Fruit fly (Drosophila melanogaster) whole organism, adult: ENCODE data around the gene Tdg.

Source experiments
- CG11617 ChIP-seq: fragments of 200-800 bp; sonication (Bioruptor generic); optimal IDR thresholded peaks from 2 replicates; lab custom pipeline; 2017; ENCODE audit warnings: mild to moderate bottlenecking, missing biosample characterization, missing genetic modification reagents, missing genetic modification characterization
- CG12768 ChIP-seq: fragments of 200-800 bp; sonication (Bioruptor generic); optimal IDR thresholded peaks from 2 replicates; lab custom pipeline; 2017; ENCODE audit warnings: missing biosample characterization, missing genetic modification characterization, mild to moderate bottlenecking, moderate library complexity, missing genetic modification reagents
- CG14711 ChIP-seq: fragments of 200-800 bp; sonication (Bioruptor generic); optimal IDR thresholded peaks from 2 replicates; lab custom pipeline; 2018; ENCODE audit warnings: missing biosample characterization, mild to moderate bottlenecking, missing genetic modification characterization, moderate library complexity
- CG1620 ChIP-seq: fragments of 200-800 bp; sonication (Bioruptor generic); optimal IDR thresholded peaks from 2 replicates; lab custom pipeline; 2016; ENCODE audit warnings: missing biosample characterization, missing genetic modification characterization
- CG33017 ChIP-seq: fragments of 200-800 bp; sonication (Bioruptor generic); optimal IDR thresholded peaks from 2 replicates; lab custom pipeline; 2018; ENCODE audit warnings: missing biosample characterization, mild to moderate bottlenecking, missing genetic modification characterization, moderate library complexity
- CG5204 ChIP-seq: fragments of 200-800 bp; sonication (Bioruptor generic); optimal IDR thresholded peaks from 2 replicates; lab custom pipeline; 2016; ENCODE audit warnings: missing biosample characterization, missing genetic modification characterization
- CG7045 ChIP-seq: fragments of 200-800 bp; sonication (Bioruptor generic); optimal IDR thresholded peaks from 2 replicates; lab custom pipeline; 2017; ENCODE audit warnings: missing biosample characterization, mild to moderate bottlenecking, missing genetic modification characterization
- CG7101 ChIP-seq: fragments of 200-800 bp; sonication (Bioruptor generic); optimal IDR thresholded peaks from 2 replicates; lab custom pipeline; 2018; ENCODE audit warnings: missing biosample characterization, mild to moderate bottlenecking, missing genetic modification characterization, moderate library complexity
- Clk ChIP-seq: fragments of 200-800 bp; sonication (Bioruptor generic); optimal IDR thresholded peaks from 2 replicates; lab custom pipeline; 2017; ENCODE audit warnings: missing biosample characterization, missing genetic modification characterization
- Crg-1 ChIP-seq: fragments of 200-800 bp; sonication (Bioruptor generic); optimal IDR thresholded peaks from 2 replicates; lab custom pipeline; 2016; ENCODE audit warnings: missing biosample characterization, missing genetic modification characterization
- Hr96 ChIP-seq: fragments of 200-800 bp; sonication (Bioruptor generic); optimal IDR thresholded peaks from 2 replicates; lab custom pipeline; 2016; ENCODE audit warnings: missing biosample characterization, missing genetic modification characterization
- Mnt ChIP-seq: fragments of 200-800 bp; sonication (Bioruptor generic); optimal IDR thresholded peaks from 2 replicates; lab custom pipeline; 2016; ENCODE audit warnings: missing biosample characterization, mild to moderate bottlenecking, missing genetic modification characterization
- bab1 ChIP-seq: fragments of 200-800 bp; sonication (Bioruptor generic); optimal IDR thresholded peaks from 3 replicates; lab custom pipeline; 2019; ENCODE audit warnings: missing biosample characterization, mild to moderate bottlenecking, missing genetic modification characterization, moderate library complexity
- cic ChIP-seq: fragments of 200-800 bp; sonication (Bioruptor generic); optimal IDR thresholded peaks from 2 replicates; lab custom pipeline; 2017; ENCODE audit warnings: missing biosample characterization, mild to moderate bottlenecking, missing genetic modification characterization, moderate library complexity
- cnc ChIP-seq, 2 experiments: fragments of >200 bp; optimal IDR thresholded peaks; 2 replicates each; lab custom pipeline; 2017
- kay ChIP-seq: fragments of 200-800 bp; sonication (Bioruptor generic); peaks from one replicate; lab custom pipeline; 2016; ENCODE audit warnings: missing biosample characterization, missing genetic modification characterization, borderline replicate concordance
- ovo ChIP-seq: fragments of 200-800 bp; sonication (Bioruptor generic); optimal IDR thresholded peaks from 2 replicates; lab custom pipeline; 2016; ENCODE audit warnings: missing biosample characterization, missing genetic modification characterization
- pad ChIP-seq: fragments of 200-800 bp; sonication (Bioruptor generic); optimal IDR thresholded peaks from 3 replicates; lab custom pipeline; 2017; ENCODE audit warnings: missing biosample characterization, missing genetic modification characterization, mild to moderate bottlenecking, moderate library complexity, missing genetic modification reagents
- tj ChIP-seq: fragments of 200-800 bp; sonication (Bioruptor generic); optimal IDR thresholded peaks from 3 replicates; lab custom pipeline; 2017; ENCODE audit warnings: missing biosample characterization, mild to moderate bottlenecking, missing genetic modification characterization, moderate library complexity
- toe ChIP-seq: fragments of 200-800 bp; sonication (Bioruptor generic); optimal IDR thresholded peaks from 2 replicates; lab custom pipeline; 2016; ENCODE audit warnings: missing biosample characterization, missing genetic modification characterization

Tdg gene

dm6 chr4:558456-558855, 802 bp upstream of the Tdg start:
- peak; percentile 91 for TF ChIP-seq kay (GFP tag; lab: Kevin White, UChicago)
- no peak for TF ChIP-seq CG5204 (GFP tag; lab: Kevin White, UChicago)
- peak; percentile 57 for TF ChIP-seq Crg-1
- TF ChIP-seq ovo (GFP tag; lab: Kevin White, UChicago) = no peak
- no peak for TF ChIP-seq CG1620 (GFP tag; lab: Kevin White, UChicago)
- TF ChIP-seq Clk (GFP tag; lab: Kevin White, UChicago) = no peak
- peak; percentile 67 for TF ChIP-seq cic
- no peak for TF ChIP-seq CG33017
- TF ChIP-seq Mnt (GFP tag; lab: Kevin White, UChicago) = peak; percentile 38
- TF ChIP-seq CG7045 (GFP tag; lab: Kevin White, UChicago) = peak; percentile 7
- peak; percentile 27 for TF ChIP-seq CG12768
- TF ChIP-seq CG11617 (GFP tag; lab: Kevin White, UChicago) = no peak
- TF ChIP-seq CG14711 = peak; percentile 25
- no peak for TF ChIP-seq toe
- TF ChIP-seq CG7101 (tag; lab: Kevin White, UChicago) = peak; percentile 2
- TF ChIP-seq tj (GFP tag; lab: Kevin White, UChicago) = no peak
- TF ChIP-seq Hr96 (GFP tag; lab: Kevin White, UChicago) = no peak
- TF ChIP-seq cnc (optimal IDR thresholded peaks at IDR 0.05; lab: Kevin White, UChicago) = no peak
- TF ChIP-seq pad = no peak
- peak; percentile 30 for TF ChIP-seq bab1

dm6 chr4:557879-558202, 187 bp upstream of the Tdg start, which contains the start of gene Pur-alpha:
Gene Pur-alpha (plus strand): TSS chr4:558016.
- TF ChIP-seq Clk (GFP tag; lab: Kevin White, UChicago) = no peak
- TF ChIP-seq CG5204 (GFP tag; lab: Kevin White, UChicago) = no peak
- no peak for TF ChIP-seq CG11617 (GFP tag; lab: Kevin White, UChicago)
- TF ChIP-seq Crg-1 = peak; percentile 63
- TF ChIP-seq ovo (GFP tag; lab: Kevin White, UChicago) = no peak
- no peak for TF ChIP-seq CG14711
- no peak for TF ChIP-seq Hr96 (GFP tag; lab: Kevin White, UChicago)
- TF ChIP-seq toe = no peak
- TF ChIP-seq cic = peak; percentile 57
- no peak for TF ChIP-seq kay (GFP tag; lab: Kevin White, UChicago)
- TF ChIP-seq bab1 = peak; percentile 53
- TF ChIP-seq CG7045 (GFP tag; lab: Kevin White, UChicago) = no peak
- peak; percentile 13 for TF ChIP-seq tj (GFP tag; lab: Kevin White, UChicago)
- no peak for TF ChIP-seq cnc (optimal IDR thresholded peaks at IDR 0.05; lab: Kevin White, UChicago)
- peak; percentile 16 for TF ChIP-seq CG33017
- peak; percentile 23 for TF ChIP-seq CG7101 (tag; lab: Kevin White, UChicago)
- peak; percentile 20 for TF ChIP-seq CG12768
- TF ChIP-seq CG1620 (GFP tag; lab: Kevin White, UChicago) = no peak
- peak; percentile 90 for TF ChIP-seq pad
- no peak for TF ChIP-seq Mnt (GFP tag; lab: Kevin White, UChicago)

dm6 chr4:554758-555157, 2.9 kb downstream of the Tdg start:
- peak; percentile 98 for TF ChIP-seq tj (GFP tag; lab: Kevin White, UChicago)
- TF ChIP-seq kay (GFP tag; lab: Kevin White, UChicago) = peak; percentile 53
- TF ChIP-seq cic = peak; percentile 34
- TF ChIP-seq bab1 = peak; percentile 44
- TF ChIP-seq cnc (optimal IDR thresholded peaks at IDR 0.05; lab: Kevin White, UChicago) = no peak

dm6 chr4:519421-519987, 38.1 kb downstream of the Tdg start:
- TF ChIP-seq ovo (GFP tag; lab: Kevin White, UChicago) (no peak), CG5204 (GFP tag; lab: Kevin White, UChicago) (no peak), Crg-1 (no peak), Hr96 (GFP tag; lab: Kevin White, UChicago) (no peak), bab1 (no peak), cnc (optimal IDR thresholded peaks at IDR 0.05; lab: Kevin White, UChicago) (no peak), CG1620 (GFP tag; lab: Kevin White, UChicago) (no peak), CG14711 (no peak), toe (no peak), Mnt (GFP tag; lab: Kevin White, UChicago) (no peak), CG12768 (no peak), CG7101 (tag; lab: Kevin White, UChicago) (no peak)

dm6 chr4:509853-510252, 47.8 kb downstream of the Tdg start:
- no peak for TF ChIP-seq bab1
- no peak for TF ChIP-seq kay (GFP tag; lab: Kevin White, UChicago)
- no peak for TF ChIP-seq cnc (optimal IDR thresholded peaks at IDR 0.05; lab: Kevin White, UChicago)
- no peak for TF ChIP-seq CG14711
- no peak for TF ChIP-seq Clk (GFP tag; lab: Kevin White, UChicago)
- no peak for TF ChIP-seq CG1620 (GFP tag; lab: Kevin White, UChicago)
- TF ChIP-seq CG5204 (GFP tag; lab: Kevin White, UChicago) = no peak
- no peak for TF ChIP-seq toe
- TF ChIP-seq pad = no peak
- TF ChIP-seq Hr96 (GFP tag; lab: Kevin White, UChicago) = no peak
- no peak for TF ChIP-seq CG33017
- TF ChIP-seq ovo (GFP tag; lab: Kevin White, UChicago) = no peak

- TF ChIP-seq Clk (GFP tag; lab: Kevin White, UChicago) (no peak), CG7045 (GFP tag; lab: Kevin White, UChicago) (no peak), CG12768 (peak; percentile 30), pad (peak; percentile 20), ovo (GFP tag; lab: Kevin White, UChicago) (no peak), Crg-1 (no peak), toe (no peak), bab1 (no peak), CG7101 (tag; lab: Kevin White, UChicago) (no peak), tj (GFP tag; lab: Kevin White, UChicago) (no peak), CG1620 (GFP tag; lab: Kevin White, UChicago) (no peak), CG14711 (no peak), Mnt (GFP tag; lab: Kevin White, UChicago) (no peak), kay (GFP tag; lab: Kevin White, UChicago) (peak; percentile 90), cnc (optimal IDR thresholded peaks at IDR 0.05; lab: Kevin White, UChicago) (no peak), CG33017 (no peak)
These were observed 49.2 kb downstream of the Tdg start for dm6 chr4:508405-508955.
